Worm (Caenorhabditis elegans) whole organism, early embryonic: ENCODE results near the gene srsx-14.

ENCODE experiments used
- B0310.2 ChIP-seq: sonication (generic microtip); optimal IDR thresholded peaks from 2 replicates; lab custom pipeline; 2016; ENCODE audit warnings: mild to moderate bottlenecking, missing genetic modification characterization, missing compliant biosample characterization
- F13C5.2 ChIP-seq: sonication (generic microtip); optimal IDR thresholded peaks from 2 replicates; lab custom pipeline; 2017; ENCODE audit warnings: mild to moderate bottlenecking, missing genetic modification characterization, inconsistent platforms, missing compliant biosample characterization
- aly-1 ChIP-seq: sonication (generic microtip); optimal IDR thresholded peaks from 2 replicates; lab custom pipeline; 2016; ENCODE audit warnings: missing genetic modification characterization, missing compliant biosample characterization
- ama-1 ChIP-seq: fragments of 150-350 bp; optimal IDR thresholded peaks from 2 replicates; lab custom pipeline; 2014
- ceh-13 ChIP-seq: fragments of 200-800 bp; sonication (Bioruptor generic); optimal IDR thresholded peaks from 2 replicates; lab custom pipeline; 2018; ENCODE audit warnings: mild to moderate bottlenecking, missing genetic modification characterization, missing compliant biosample characterization
- ceh-36 ChIP-seq: sonication (generic microtip); optimal IDR thresholded peaks from 2 replicates; lab custom pipeline; 2016; ENCODE audit warnings: missing genetic modification characterization, inconsistent platforms, missing compliant biosample characterization
- ets-7 ChIP-seq: sonication (generic microtip); optimal IDR thresholded peaks from 2 replicates; lab custom pipeline; 2016; ENCODE audit warnings: missing genotype, missing genetic modification characterization, missing compliant biosample characterization
- flt-1 ChIP-seq: fragments of 200-800 bp; sonication (Bioruptor generic); IDR thresholded peaks from 2 replicates; pipeline ENCODE4 v1.3.6; 2022; ENCODE audit warnings: missing genetic modification characterization, missing compliant biosample characterization
- hmbx-1 ChIP-seq: sonication (generic microtip); optimal IDR thresholded peaks from 2 replicates; lab custom pipeline; 2016; ENCODE audit warnings: mild to moderate bottlenecking, missing genetic modification characterization, missing compliant biosample characterization
- hmg-4 ChIP-seq: fragments of 200-800 bp; sonication (Bioruptor generic); optimal IDR thresholded peaks from 2 replicates; lab custom pipeline; 2018; ENCODE audit warnings: mild to moderate bottlenecking, missing genetic modification characterization, missing compliant biosample characterization
- hnd-1 ChIP-seq: sonication (generic microtip); optimal IDR thresholded peaks from 2 replicates; lab custom pipeline; 2016; ENCODE audit warnings: missing genetic modification characterization, missing compliant biosample characterization
- pes-1 ChIP-seq: fragments of 200-800 bp; sonication (Bioruptor generic); IDR thresholded peaks from 2 replicates; pipeline ENCODE4 v1.3.6; 2022; ENCODE audit warnings: missing genetic modification reagents, missing genetic modification characterization, missing compliant biosample characterization
- scrt-1 ChIP-seq: fragments of 200-800 bp; sonication (Bioruptor generic); IDR thresholded peaks from 2 replicates; pipeline ENCODE4 v1.3.6; 2022; ENCODE audit warnings: missing genetic modification characterization, missing compliant biosample characterization
- sea-1 ChIP-seq: fragments of 200-800 bp; sonication (Bioruptor generic); conservative IDR thresholded peaks from 2 replicates; pipeline ENCODE4 v1.3.6; 2022; ENCODE audit warnings: missing genetic modification characterization, missing compliant biosample characterization
- tbx-11 ChIP-seq: fragments of 200-800 bp; sonication (Bioruptor generic); IDR thresholded peaks from 2 replicates; pipeline ENCODE4 v1.3.6; 2022; ENCODE audit warnings: missing genetic modification characterization, missing compliant biosample characterization
- tbx-37 ChIP-seq: fragments of 200-800 bp; sonication (Bioruptor generic); conservative IDR thresholded peaks from 2 replicates; pipeline ENCODE4 v1.3.6; 2022; ENCODE audit warnings: missing genetic modification reagents, missing genetic modification characterization, missing compliant biosample characterization
- tra-4 ChIP-seq: sonication (generic microtip); optimal IDR thresholded peaks from 2 replicates; lab custom pipeline; 2017; ENCODE audit warnings: missing genetic modification characterization, missing compliant biosample characterization

srsx-14 gene

ce11 chrIV:5665353-5665918 is 38.5 kb upstream of the srsx-14 start:
- no peak for TF ChIP-seq aly-1
- TF ChIP-seq tbx-11 (GFP tag; lab: Robert Waterston, UW): no peak
- TF ChIP-seq pes-1: no peak
- no peak for TF ChIP-seq ama-1
- no peak for TF ChIP-seq scrt-1 (GFP tag; lab: Robert Waterston, UW)
- TF ChIP-seq hmg-4 (GFP tag; lab: Kevin White, UChicago): no peak

- TF ChIP-seq ets-7 (no peak), hnd-1 (tag; lab: Kevin White, UChicago) (no peak), hmbx-1 (tag; lab: Kevin White, UChicago) (no peak), B0310.2 (tag; lab: Kevin White, UChicago) (no peak), ama-1 (no peak)
Measured at ce11 chrIV:5664375-5665004, 37.5 kb upstream of the srsx-14 start, which contains the start of gene bec-1. Gene bec-1 (minus strand): TSS chrIV:5664425.

ce11 chrIV:5662886-5663285 is 35.9 kb upstream of the srsx-14 start:
- TF ChIP-seq ceh-13 (GFP tag; lab: Kevin White, UChicago) (no peak), ceh-36 (no peak), sea-1 (GFP tag; lab: Robert Waterston, UW) (no peak), B0310.2 (tag; lab: Kevin White, UChicago) (no peak), hmbx-1 (tag; lab: Kevin White, UChicago) (no peak), tbx-37 (GFP tag; lab: Robert Waterston, UW) (no peak), hnd-1 (tag; lab: Kevin White, UChicago) (no peak), tra-4 (tag; lab: Kevin White, UChicago) (no peak), aly-1 (no peak), F13C5.2 (no peak), hmg-4 (GFP tag; lab: Kevin White, UChicago) (no peak), ets-7 (no peak), flt-1 (no peak), scrt-1 (GFP tag; lab: Robert Waterston, UW) (no peak), ama-1 (no peak)

DNA sequence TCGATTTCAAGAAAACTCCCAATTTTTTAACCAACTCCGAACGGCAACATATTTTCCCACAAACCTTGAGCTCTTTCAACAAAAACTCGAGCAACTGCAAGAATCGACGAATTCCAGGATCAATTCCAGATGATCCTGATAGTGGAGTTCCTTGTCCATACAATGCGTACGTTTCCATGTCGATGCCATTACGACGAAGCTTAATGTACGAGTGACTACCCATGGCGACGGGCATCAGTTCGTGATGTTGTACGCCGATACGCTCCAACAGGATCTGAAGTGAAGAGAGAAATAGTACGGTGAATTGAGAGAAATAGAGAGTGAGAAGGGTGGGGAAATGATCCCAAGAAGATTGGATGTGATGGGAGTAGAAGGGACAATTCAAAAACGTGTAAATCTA is 35.1 kb upstream of the srsx-14 start:
- no peak for TF ChIP-seq ets-7
- TF ChIP-seq scrt-1 (GFP tag; lab: Robert Waterston, UW): no peak
- no peak for TF ChIP-seq sea-1 (GFP tag; lab: Robert Waterston, UW)
- TF ChIP-seq pes-1: no peak
- no peak for TF ChIP-seq hnd-1 (tag; lab: Kevin White, UChicago)
- no peak for TF ChIP-seq B0310.2 (tag; lab: Kevin White, UChicago)
- TF ChIP-seq ama-1: no peak
- no peak for TF ChIP-seq hmbx-1 (tag; lab: Kevin White, UChicago)
- no peak for TF ChIP-seq hmg-4 (GFP tag; lab: Kevin White, UChicago)
- no peak for TF ChIP-seq ceh-36
- no peak for TF ChIP-seq tra-4 (tag; lab: Kevin White, UChicago)
- no peak for TF ChIP-seq flt-1
- TF ChIP-seq tbx-37 (GFP tag; lab: Robert Waterston, UW): no peak
- no peak for TF ChIP-seq ceh-13 (GFP tag; lab: Kevin White, UChicago)
- no peak for TF ChIP-seq aly-1
- no peak for TF ChIP-seq tbx-11 (GFP tag; lab: Robert Waterston, UW)
- no peak for TF ChIP-seq F13C5.2

ce11 chrIV:5660239-5660638 is 33.3 kb upstream of the srsx-14 start, which contains the start of gene skn-1:
Gene skn-1 (minus strand): TSS chrIV:5660384.
- TF ChIP-seq hnd-1 (tag; lab: Kevin White, UChicago): no peak
- TF ChIP-seq flt-1: no peak; the same call in 1 of the 2 replicates
- no peak for TF ChIP-seq F13C5.2

ce11 chrIV:5659461-5659860 is 32.5 kb upstream of the srsx-14 start:
- no peak for TF ChIP-seq ceh-13 (GFP tag; lab: Kevin White, UChicago)
- TF ChIP-seq tra-4 (tag; lab: Kevin White, UChicago): no peak
- no peak for TF ChIP-seq hmg-4 (GFP tag; lab: Kevin White, UChicago)
- TF ChIP-seq sea-1 (GFP tag; lab: Robert Waterston, UW): no peak
- no peak for TF ChIP-seq flt-1
- TF ChIP-seq ceh-36: no peak
- TF ChIP-seq ama-1: no peak
- no peak for TF ChIP-seq ets-7
- no peak for TF ChIP-seq F13C5.2
- no peak for TF ChIP-seq tbx-11 (GFP tag; lab: Robert Waterston, UW)
- no peak for TF ChIP-seq scrt-1 (GFP tag; lab: Robert Waterston, UW)
- TF ChIP-seq tbx-37 (GFP tag; lab: Robert Waterston, UW): no peak
- no peak for TF ChIP-seq aly-1
- no peak for TF ChIP-seq hnd-1 (tag; lab: Kevin White, UChicago)
- no peak for TF ChIP-seq pes-1
- no peak for TF ChIP-seq B0310.2 (tag; lab: Kevin White, UChicago)
- TF ChIP-seq hmbx-1 (tag; lab: Kevin White, UChicago): no peak

DNA sequence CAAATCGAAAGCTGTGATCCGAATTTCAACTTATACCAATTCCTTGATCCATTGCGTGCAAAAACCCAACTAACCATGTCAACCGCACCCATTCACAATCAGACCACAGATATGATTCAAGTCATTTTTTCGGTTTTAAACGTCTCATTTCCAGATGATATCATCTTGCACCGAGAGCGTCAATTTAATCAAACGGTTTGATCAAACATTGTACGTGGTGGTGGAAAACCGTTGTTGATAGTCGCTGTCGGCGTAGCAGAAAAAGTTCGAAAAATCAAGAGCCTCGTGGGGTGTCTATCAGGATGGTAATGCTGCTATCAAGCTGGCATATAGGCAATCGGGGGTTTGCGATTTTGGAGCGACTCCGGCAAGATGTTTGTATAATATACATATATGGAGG is 31.9 kb upstream of the srsx-14 start:
- no peak for TF ChIP-seq sea-1 (GFP tag; lab: Robert Waterston, UW)

DNA sequence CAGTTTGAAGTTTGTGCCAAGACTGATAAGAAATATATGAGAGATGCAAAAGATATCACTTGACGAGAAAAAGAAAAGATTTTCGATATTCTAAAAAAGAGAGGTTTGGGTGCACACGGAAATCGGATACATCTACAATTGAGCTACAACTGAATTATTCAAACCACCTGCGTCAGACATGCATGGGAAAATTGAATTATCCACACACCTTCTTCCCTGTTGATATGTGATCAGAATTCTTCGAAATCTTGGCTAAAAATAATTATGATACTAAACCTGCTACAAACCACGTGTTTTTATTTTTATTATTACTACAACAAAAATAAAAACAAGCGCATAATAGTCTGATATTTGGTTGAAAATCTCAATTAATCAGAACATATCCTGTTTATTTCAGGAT is 31.3 kb upstream of the srsx-14 start:
- TF ChIP-seq ama-1: no peak
- no peak for TF ChIP-seq hmbx-1 (tag; lab: Kevin White, UChicago)
- TF ChIP-seq ceh-13 (GFP tag; lab: Kevin White, UChicago): no peak
